Worm (Caenorhabditis elegans) whole organism, midembryonic: ENCODE results near the gene clec-241.

Source experiments
- cog-1 ChIP-seq: sonication (generic microtip); optimal IDR thresholded peaks from 2 replicates; lab custom pipeline; 2016; ENCODE audit warnings: missing genetic modification characterization, missing compliant biosample characterization
- flt-1 ChIP-seq: fragments of 200-800 bp; sonication (Bioruptor generic); IDR thresholded peaks from 2 replicates; pipeline ENCODE4 v1.3.6; 2022; ENCODE audit warnings: missing genetic modification characterization, missing compliant biosample characterization
- ref-1 ChIP-seq: fragments of 200-800 bp; sonication (Bioruptor generic); conservative IDR thresholded peaks from 2 replicates; pipeline ENCODE4 v1.3.6; 2022; ENCODE audit warnings: missing genetic modification reagents, missing genetic modification characterization, missing compliant biosample characterization
- ztf-23 ChIP-seq: fragments of 200-800 bp; sonication (Bioruptor generic); IDR thresholded peaks from 2 replicates; pipeline ENCODE4 v1.3.6; 2022; ENCODE audit warnings: missing genetic modification reagents, missing genetic modification characterization, missing compliant biosample characterization
- ztf-29 ChIP-seq: fragments of 200-800 bp; sonication (Bioruptor generic); IDR thresholded peaks from 2 replicates; pipeline ENCODE4 v1.3.6; 2022; ENCODE audit warnings: missing genetic modification reagents, missing genetic modification characterization, missing compliant biosample characterization

ce11 chrV:17059987-17060386, 46.9 kb upstream of the clec-241 start, which contains the start of gene sri-66:
- no peak for TF ChIP-seq cog-1 (tag; lab: Kevin White, UChicago)
- no peak for TF ChIP-seq ztf-29 (GFP tag; lab: Robert Waterston, UW)
- TF ChIP-seq flt-1 (GFP tag; lab: Robert Waterston, UW), result no peak
- no peak for TF ChIP-seq ref-1 (GFP tag; lab: Robert Waterston, UW)
- no peak for TF ChIP-seq ztf-23
